Worm (Caenorhabditis elegans) whole organism, late embryonic: ENCODE results near the gene C03A7.2.

ENCODE experiments used
- Y22D7AL.16 ChIP-seq: sonication (generic microtip); optimal IDR thresholded peaks from 2 replicates; lab custom pipeline; 2016; ENCODE audit warnings: missing genetic modification characterization, missing compliant biosample characterization
- ceh-9 ChIP-seq: sonication (generic microtip); optimal IDR thresholded peaks from 2 replicates; lab custom pipeline; 2016; ENCODE audit warnings: mild to moderate bottlenecking, missing genetic modification characterization, inconsistent platforms, missing compliant biosample characterization
- dmd-4 ChIP-seq: sonication (generic microtip); optimal IDR thresholded peaks from 2 replicates; lab custom pipeline; 2016; ENCODE audit warnings: borderline replicate concordance, missing genetic modification characterization, missing compliant biosample characterization
- elt-2 ChIP-seq: sonication (generic microtip); optimal IDR thresholded peaks from 2 replicates; lab custom pipeline; 2016; ENCODE audit warnings: missing genetic modification reagents, missing genetic modification characterization, missing compliant biosample characterization
- hlh-6 ChIP-seq: sonication (generic microtip); optimal IDR thresholded peaks from 2 replicates; lab custom pipeline; 2016; ENCODE audit warnings: missing genotype, missing genetic modification characterization, missing compliant biosample characterization
- nhr-11 ChIP-seq: fragments of 150-350 bp; optimal IDR thresholded peaks from 2 replicates; lab custom pipeline; 2014; ENCODE audit warnings: missing biosample characterization, missing genetic modification characterization
- odd-2 ChIP-seq: sonication (generic microtip); optimal IDR thresholded peaks from 2 replicates; lab custom pipeline; 2017; ENCODE audit warnings: antibody characterized with exemption, mild to moderate bottlenecking, missing genetic modification characterization, missing compliant biosample characterization
- tbx-2 ChIP-seq: sonication (generic microtip); optimal IDR thresholded peaks from 2 replicates; lab custom pipeline; 2016; ENCODE audit warnings: missing genetic modification characterization, missing compliant biosample characterization
- unc-42 ChIP-seq: sonication (generic microtip); optimal IDR thresholded peaks from 2 replicates; lab custom pipeline; 2016; ENCODE audit warnings: missing genotype, missing genetic modification characterization, missing compliant biosample characterization

DNA sequence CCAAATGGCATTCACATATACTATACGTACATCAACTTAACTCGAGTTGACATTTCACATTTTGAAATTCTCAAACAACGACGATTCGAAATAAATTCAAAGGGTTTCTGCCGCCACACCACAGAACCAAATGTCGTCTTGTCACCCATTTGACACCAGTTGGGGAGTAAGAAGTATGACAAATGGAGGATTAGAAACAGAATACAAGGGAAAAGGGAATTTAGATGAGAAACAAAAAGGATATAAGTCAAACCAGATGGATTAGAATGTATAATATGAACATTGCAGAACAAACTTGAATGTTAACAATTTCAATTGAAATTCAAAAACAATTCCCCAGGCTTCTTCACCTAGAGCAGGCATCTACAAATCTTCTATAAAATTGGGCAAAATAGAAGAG lies 20.0 kb downstream of the C03A7.2 start:
- TF ChIP-seq Y22D7AL.16 (no peak), nhr-11 (no peak), ceh-9 (tag; lab: Kevin White, UChicago) (no peak), odd-2 (no peak), hlh-6 (no peak), unc-42 (tag; lab: Kevin White, UChicago) (no peak), dmd-4 (tag; lab: Kevin White, UChicago) (no peak), tbx-2 (tag; lab: Kevin White, UChicago) (no peak), elt-2 (tag; lab: Kevin White, UChicago) (no peak)
